Fruit fly (Drosophila melanogaster) whole organism, wandering third instar larva: ENCODE results near the gene gogo.

Source experiments
- Abd-B ChIP-seq: fragments of >200 bp; optimal IDR thresholded peaks from 2 replicates; lab custom pipeline; 2017; ENCODE audit warnings: missing biosample characterization, missing genetic modification characterization
- CG9705 ChIP-seq: fragments of 200-800 bp; sonication (Bioruptor generic); optimal IDR thresholded peaks from 2 replicates; lab custom pipeline; 2018; ENCODE audit warnings: missing biosample characterization, mild to moderate bottlenecking, missing genetic modification characterization
- Hr78 ChIP-seq: fragments of >200 bp; optimal IDR thresholded peaks from 2 replicates; lab custom pipeline; 2017; ENCODE audit warnings: missing biosample characterization, missing genetic modification characterization
- dmrt93B ChIP-seq: fragments of 200-800 bp; sonication (Bioruptor generic); optimal IDR thresholded peaks from 2 replicates; lab custom pipeline; 2018; ENCODE audit warnings: missing biosample characterization, mild to moderate bottlenecking, missing genetic modification characterization
- ey ChIP-seq: fragments of 200-800 bp; sonication (Bioruptor generic); optimal IDR thresholded peaks from 2 replicates; lab custom pipeline; 2016; ENCODE audit warnings: missing biosample characterization, missing genetic modification characterization
- fru ChIP-seq: fragments of 200-800 bp; sonication (Bioruptor generic); optimal IDR thresholded peaks from 3 replicates; lab custom pipeline; 2016; ENCODE audit warnings: missing biosample characterization, mild to moderate bottlenecking, missing genetic modification characterization
- h ChIP-seq: fragments of 200-800 bp; sonication (Bioruptor generic); optimal IDR thresholded peaks from 3 replicates; lab custom pipeline; 2016; ENCODE audit warnings: missing biosample characterization, mild to moderate bottlenecking, missing genetic modification characterization
- pan ChIP-seq: fragments of >200 bp; optimal IDR thresholded peaks from 2 replicates; lab custom pipeline; 2017
- rgr ChIP-seq: fragments of 200-800 bp; sonication (Bioruptor generic); optimal IDR thresholded peaks from 3 replicates; lab custom pipeline; 2016; ENCODE audit warnings: missing biosample characterization, mild to moderate bottlenecking, missing genetic modification characterization

DNA sequence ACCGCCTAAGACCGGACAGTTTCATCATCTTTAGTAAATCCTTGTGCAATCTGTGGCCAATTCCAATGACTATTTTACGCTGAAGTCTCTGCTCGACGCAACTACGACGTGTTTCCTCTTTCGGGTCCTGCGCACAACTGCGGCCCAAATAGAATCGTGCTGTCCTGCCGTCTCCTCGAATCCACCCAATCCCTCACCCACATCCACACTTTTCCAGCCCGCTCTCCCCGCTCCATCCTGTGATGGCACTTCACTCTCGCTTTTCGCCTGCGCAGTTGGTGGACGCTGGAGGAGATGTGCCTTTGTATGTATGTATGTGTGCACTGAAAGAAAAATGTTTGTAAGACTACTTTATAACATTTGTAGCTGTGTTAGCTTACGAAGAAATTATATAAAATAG is 11.2 kb upstream of the gogo start, which contains the start of gene CG32225:
- TF ChIP-seq Abd-B (GFP tag; lab: Kevin White, UChicago) (no peak), CG9705 (GFP tag; lab: Kevin White, UChicago) (no peak), h (GFP tag; lab: Kevin White, UChicago) (no peak), dmrt93B (no peak), Hr78 (GFP tag; lab: Kevin White, UChicago) (no peak), pan (no peak), ey (no peak), rgr (GFP tag; lab: Kevin White, UChicago) (no peak), fru (GFP tag; lab: Kevin White, UChicago) (no peak)
